Fruit fly (Drosophila melanogaster): ENCODE measurements around the gene hyx.

Gene hyx

DNA sequence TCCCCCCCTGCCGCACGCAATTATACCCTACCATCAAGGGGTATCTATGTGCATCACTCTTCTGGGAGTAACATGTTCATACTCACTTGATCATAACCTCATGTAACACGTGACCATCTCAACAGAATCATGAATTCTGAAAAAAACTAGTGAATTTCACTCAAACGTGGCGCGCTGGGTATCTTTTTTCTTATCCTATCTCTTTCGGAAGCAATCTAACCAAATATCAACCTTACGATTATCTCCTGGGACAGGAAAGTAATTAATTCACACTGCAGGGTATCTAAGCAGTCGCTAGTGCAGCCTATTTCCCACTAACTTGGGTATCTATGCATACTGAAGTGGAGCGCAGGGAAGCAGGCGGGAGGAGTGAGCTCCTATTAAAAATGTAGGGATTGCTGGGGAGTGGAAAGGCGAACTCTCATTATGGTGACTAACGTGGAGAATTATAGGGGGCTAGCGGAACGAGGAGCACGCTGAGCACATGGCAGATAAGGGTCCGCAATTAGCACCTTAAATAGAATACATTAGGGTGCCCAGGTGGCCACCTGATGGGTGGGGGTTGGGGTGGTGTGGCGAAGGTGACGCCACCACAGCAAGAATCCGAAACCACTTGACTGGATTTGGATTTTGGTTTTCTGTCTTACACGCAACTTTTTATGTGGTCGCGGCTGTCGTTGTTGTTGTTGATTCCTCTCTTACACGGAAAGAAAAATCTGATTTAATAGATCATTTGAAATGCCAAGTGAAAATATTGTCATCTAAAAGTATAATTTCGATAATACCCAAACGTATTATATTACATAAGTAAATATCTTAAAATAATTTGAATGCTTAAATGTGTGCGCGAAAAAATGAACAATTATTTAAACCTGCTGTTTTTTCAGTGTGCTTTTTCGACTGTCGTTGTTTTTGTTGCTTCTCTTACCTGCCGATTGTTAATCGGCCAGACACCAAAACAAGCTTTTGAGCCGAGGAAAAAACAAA, 16.9 kb downstream of the hyx start (continued):
- TF ChIP-seq CG9932 (GFP tag; IDR thresholded peaks at IDR 0.05) (no peak), Hr3 (GFP tag; optimal IDR thresholded peaks at IDR 0.05) (peak; percentile 88), Lhr (GFP tag; optimal IDR thresholded peaks at IDR 0.05) (peak; percentile 66), run (tag; optimal IDR thresholded peaks at IDR 0.05) (peak; percentile 90), exex (tag; optimal IDR thresholded peaks at IDR 0.05) (peak; percentile 82), Eip74EF (GFP tag; optimal IDR thresholded peaks at IDR 0.05) (peak in 1 of 2 experiments; percentile 95), row (GFP tag; IDR thresholded peaks at IDR 0.05) (no peak), repo (GFP tag; optimal IDR thresholded peaks at IDR 0.05) (peak; percentile 52), CG10267 (tag; optimal IDR thresholded peaks at IDR 0.05) (peak; percentile 89), CG15514 (GFP tag; optimal IDR thresholded peaks at IDR 0.05) (peak; percentile 86), Xrp1 (GFP tag; IDR thresholded peaks at IDR 0.05) (no peak), Six4 (GFP tag; optimal IDR thresholded peaks at IDR 0.05) (peak; percentile 82), HLH3B (GFP tag; IDR thresholded peaks at IDR 0.05) (no peak), CG17328 (GFP tag; IDR thresholded peaks at IDR 0.05) (no peak), pzg (GFP tag; optimal IDR thresholded peaks at IDR 0.05) (no peak), Hmx (GFP tag; optimal IDR thresholded peaks at IDR 0.05) (peak; percentile 49), CG4854 (GFP tag; optimal IDR thresholded peaks at IDR 0.05) (peak; percentile 86), CG4617 (GFP tag; optimal IDR thresholded peaks at IDR 0.05; ENCODE audit: borderline replicate concordance) (peak; percentile 66), chif (GFP tag; optimal IDR thresholded peaks at IDR 0.05) (peak; percentile 61 to 65), Hr78 (GFP tag; optimal IDR thresholded peaks at IDR 0.05) (peak in 1 of 2 experiments; percentile 72), Optix (GFP tag; IDR thresholded peaks at IDR 0.05) (no peak), CG6791 (GFP tag; IDR thresholded peaks at IDR 0.05; ENCODE audit: partially characterized antibody) (no peak), mam (GFP tag; optimal IDR thresholded peaks at IDR 0.05) (peak; percentile 74), slbo (GFP tag; IDR thresholded peaks at IDR 0.05) (no peak), CG7786 (GFP tag; optimal IDR thresholded peaks at IDR 0.05) (peak; percentile 80), tap (tag; optimal IDR thresholded peaks at IDR 0.05) (peak; percentile 96), lab (GFP tag; optimal IDR thresholded peaks at IDR 0.05) (peak; percentile 97), dpn (GFP tag; optimal IDR thresholded peaks at IDR 0.05) (peak; percentile 85 to 92), Camta (GFP tag; optimal IDR thresholded peaks at IDR 0.05) (peak; percentile 69), CG6175 (GFP tag; IDR thresholded peaks at IDR 0.05) (no peak), CG33213 (GFP tag; optimal IDR thresholded peaks at IDR 0.05) (peak; percentile 80), slp2 (GFP tag; optimal IDR thresholded peaks at IDR 0.05) (peak; percentile 33), CG14860 (GFP tag; IDR thresholded peaks at IDR 0.05; ENCODE audit: partially characterized antibody) (no peak), C15 (GFP tag; IDR thresholded peaks at IDR 0.05) (no peak), CG17612 (GFP tag; IDR thresholded peaks at IDR 0.05) (no peak), lov (optimal IDR thresholded peaks at IDR 0.05) (no peak), lov (GFP tag; IDR thresholded peaks at IDR 0.05) (no peak), Sry-β (GFP tag; optimal IDR thresholded peaks at IDR 0.05) (peak; percentile 30), CG10543 (GFP tag; optimal IDR thresholded peaks at IDR 0.05) (peak; percentile 37), Med (GFP tag) (peak; percentile 98), Fer2 (tag; optimal IDR thresholded peaks at IDR 0.05) (peak; percentile 89), NC2α (GFP tag; optimal IDR thresholded peaks at IDR 0.05) (peak; percentile 46), gce (GFP tag; IDR thresholded peaks at IDR 0.05) (no peak), abd-A (tag; optimal IDR thresholded peaks at IDR 0.05) (peak; percentile 22), CG32772 (GFP tag; IDR thresholded peaks at IDR 0.05) (no peak), H15 (GFP tag; IDR thresholded peaks at IDR 0.05) (no peak), CG1792 (GFP tag; optimal IDR thresholded peaks at IDR 0.05) (peak; percentile 62), CG1602 (GFP tag; optimal IDR thresholded peaks at IDR 0.05) (peak; percentile 87)
